Worm (Caenorhabditis elegans) whole organism, L2 larva: Measurements from ENCODE around the gene F59B1.8.

Source experiments
- ceh-82 ChIP-seq: fragments of 150-350 bp; optimal IDR thresholded peaks from 2 replicates; lab custom pipeline; 2014; ENCODE audit warnings: missing biosample characterization, missing genetic modification characterization
- lsy-2 ChIP-seq, 2 experiments: fragments of 150-350 bp in 1 of 2; sonication (generic microtip) in 1 of 2; optimal IDR thresholded peaks; 2 replicates each; lab custom pipeline; 2014 to 2017; ENCODE audit warnings: missing biosample characterization in 2 of 2, missing genetic modification characterization in 2 of 2
- mbf-1 ChIP-seq: sonication (generic microtip); optimal IDR thresholded peaks from 2 replicates; lab custom pipeline; 2017; ENCODE audit warnings: missing biosample characterization, missing genetic modification characterization
- nhr-11 ChIP-seq: fragments of 150-350 bp; optimal IDR thresholded peaks from 2 replicates; lab custom pipeline; 2014; ENCODE audit warnings: missing biosample characterization, missing genetic modification characterization
- nhr-77 ChIP-seq: fragments of 150-350 bp; optimal IDR thresholded peaks from 2 replicates; lab custom pipeline; 2014; ENCODE audit warnings: missing biosample characterization, missing genetic modification characterization

DNA sequence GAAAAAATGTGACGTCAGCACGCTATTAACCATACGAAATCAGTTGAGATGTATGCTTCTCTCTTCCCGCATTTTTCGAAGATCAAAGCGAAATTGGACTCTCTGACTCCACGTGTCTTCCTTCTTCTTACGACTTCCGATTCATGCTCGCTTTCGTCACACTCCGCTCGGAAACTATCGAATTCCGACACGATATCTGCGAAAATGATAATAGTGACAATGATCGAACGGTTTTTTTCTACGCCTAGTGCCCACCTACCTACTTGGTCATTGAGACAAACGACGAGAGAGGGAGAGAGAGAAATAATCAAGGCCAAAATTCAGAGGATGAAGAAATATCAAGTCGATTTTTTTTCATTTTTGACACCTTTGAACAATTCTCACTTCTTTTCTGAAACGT, 49.6 kb upstream of the F59B1.8 start:
- no peak for TF ChIP-seq nhr-77 (tag; lab: Kevin White, UChicago)
- TF ChIP-seq lsy-2 (tag; optimal IDR thresholded peaks at IDR 0.05; lab: Kevin White, UChicago): no peak
- TF ChIP-seq nhr-11 (tag; lab: Kevin White, UChicago): no peak
- TF ChIP-seq ceh-82: no peak
- TF ChIP-seq mbf-1 (tag; lab: Kevin White, UChicago): no peak
